Worm (Caenorhabditis elegans) whole organism, L4 larva: ENCODE results near the gene rmd-2.
"Not testable (repeated sequence)": the region's sequence is repeated elsewhere in the genome, so short reads cannot be mapped to it uniquely, and the experiment has no call there.

ENCODE experiments used
- lin-39 ChIP-seq: fragments of 150-350 bp; optimal IDR thresholded peaks from 2 replicates; lab custom pipeline; 2014; ENCODE audit warnings: missing biosample characterization, missing genetic modification reagents, missing genetic modification characterization
- nhr-77 ChIP-seq: fragments of 150-350 bp; optimal IDR thresholded peaks from 2 replicates; lab custom pipeline; 2014; ENCODE audit warnings: missing biosample characterization, missing genetic modification characterization
- unc-62 ChIP-seq, 3 experiments: fragments of 150-350 bp in 1 of 3; sonication (generic microtip); optimal IDR thresholded peaks in 2 of 3; peaks in 1 of 3; 1 replicate in 1 of 3; 2 replicates in 2 of 3; lab custom pipeline; 2014 to 2017; ENCODE audit warnings: missing biosample characterization in 3 of 3, missing genetic modification characterization in 3 of 3, missing genetic modification reagents in 3 of 3, missing genotype in 1 of 3

- TF ChIP-seq lin-39 (tag; lab: Kevin White, UChicago); unc-62 (tag; optimal IDR thresholded peaks at IDR 0.05; lab: Kevin White, UChicago): not testable (repeated sequence)
- peak in 1 of 2 experiments; percentile 48 for TF ChIP-seq unc-62 (GFP tag; optimal IDR thresholded peaks at IDR 0.05 in 1 of 2; lab: Kevin White, UChicago)
- TF ChIP-seq nhr-77 (tag; lab: Kevin White, UChicago) = peak; percentile 16
Observed at ce11 chrV:9980731-9981483, 5.2 kb downstream of the rmd-2 start, which contains the start of the genes ruvb-1 and tofu-1.
